Worm (Caenorhabditis elegans): Measurements from ENCODE around the gene sri-74.
"Not testable (repeated sequence)": the region's sequence is repeated elsewhere in the genome, so short reads cannot be mapped to it uniquely, and the experiment has no call there.

Gene sri-74

DNA sequence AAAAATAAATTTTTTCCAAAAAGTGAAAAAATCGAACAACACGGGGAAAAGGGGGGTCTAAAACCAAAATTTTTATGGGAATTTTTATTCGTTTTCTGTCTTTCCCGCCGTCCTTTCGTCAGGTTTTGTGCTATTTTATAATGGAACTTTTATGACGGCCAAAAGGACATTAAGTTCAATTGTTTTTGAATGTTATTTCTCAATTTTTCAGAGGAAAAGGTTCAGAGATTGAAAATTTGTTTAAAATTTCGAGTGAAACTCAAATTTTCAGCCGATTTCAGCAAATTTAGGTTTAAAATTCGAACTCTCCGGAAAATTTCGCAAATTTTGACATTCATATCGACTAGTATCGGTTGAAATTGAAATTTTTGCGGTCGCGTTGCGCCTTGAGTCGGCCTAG, 19.0 kb downstream of the sri-74 start, which contains the start of gene nep-18:
nep-18 (minus strand) TSS at position 101 of the 400 bp plus-strand sequence.
- no peak for TF ChIP-seq nhr-21 (tag; optimal IDR thresholded peaks at IDR 0.05)
- no peak for TF ChIP-seq nhr-23 (tag; optimal IDR thresholded peaks at IDR 0.05)
- TF ChIP-seq ama-1 (optimal IDR thresholded peaks at IDR 0.05) = no peak
- TF ChIP-seq elt-1 (tag; optimal IDR thresholded peaks at IDR 0.05) = no peak
- no peak for TF ChIP-seq egl-27 (tag; optimal IDR thresholded peaks at IDR 0.05)
- no peak for TF ChIP-seq unc-55 (GFP tag; optimal IDR thresholded peaks at IDR 0.05)
- TF ChIP-seq gmeb-1 (tag; optimal IDR thresholded peaks at IDR 0.05) = no peak
- TF ChIP-seq ZK546.5 (tag; optimal IDR thresholded peaks at IDR 0.05) = no peak
- no peak for TF ChIP-seq nhr-77 (tag; optimal IDR thresholded peaks at IDR 0.05)
- TF ChIP-seq alr-1 (tag; optimal IDR thresholded peaks at IDR 0.05) = no peak
- no peak for TF ChIP-seq ztf-11 (tag; optimal IDR thresholded peaks at IDR 0.05)
- TF ChIP-seq nhr-237 (tag; optimal IDR thresholded peaks at IDR 0.05) = no peak
- no peak for TF ChIP-seq dmd-4 (tag; optimal IDR thresholded peaks at IDR 0.05)
- no peak for TF ChIP-seq ztf-4 (tag; optimal IDR thresholded peaks at IDR 0.05)
- TF ChIP-seq F13H6.1 (tag; optimal IDR thresholded peaks at IDR 0.05) = no peak
- TF ChIP-seq nhr-11 (tag; optimal IDR thresholded peaks at IDR 0.05) = no peak
- no peak for TF ChIP-seq ztf-1 (GFP tag; conservative IDR thresholded peaks at IDR 0.05)

DNA sequence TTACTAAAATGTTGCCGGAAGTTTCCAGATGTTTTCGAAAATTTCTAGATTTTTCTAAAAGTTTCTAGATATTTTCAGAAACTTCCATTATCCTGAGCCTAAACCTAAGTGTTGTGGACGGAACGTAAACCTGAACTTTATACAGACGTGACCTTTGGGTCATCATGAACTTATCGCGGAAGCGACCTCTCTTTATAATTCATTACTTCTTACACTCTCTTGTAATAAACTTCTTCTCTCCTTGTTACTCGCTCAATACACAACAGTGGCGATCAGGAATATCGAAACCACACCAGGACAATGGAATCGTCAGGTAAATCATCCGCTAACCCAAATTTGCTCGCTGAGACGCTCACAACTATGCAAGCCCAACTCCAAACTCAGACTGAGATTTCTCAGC, 29.3 kb downstream of the sri-74 start, which contains the start of gene K02F6.1:
K02F6.1 (plus strand) TSS at position 301 of the 400 bp plus-strand sequence.
- not testable (repeated sequence) for TF ChIP-seq sma-9 (GFP tag; optimal IDR thresholded peaks at IDR 0.05); sma-9 (tag; optimal IDR thresholded peaks at IDR 0.05); nhr-129 (tag; optimal IDR thresholded peaks at IDR 0.05); lsy-2 (tag; optimal IDR thresholded peaks at IDR 0.05)

DNA sequence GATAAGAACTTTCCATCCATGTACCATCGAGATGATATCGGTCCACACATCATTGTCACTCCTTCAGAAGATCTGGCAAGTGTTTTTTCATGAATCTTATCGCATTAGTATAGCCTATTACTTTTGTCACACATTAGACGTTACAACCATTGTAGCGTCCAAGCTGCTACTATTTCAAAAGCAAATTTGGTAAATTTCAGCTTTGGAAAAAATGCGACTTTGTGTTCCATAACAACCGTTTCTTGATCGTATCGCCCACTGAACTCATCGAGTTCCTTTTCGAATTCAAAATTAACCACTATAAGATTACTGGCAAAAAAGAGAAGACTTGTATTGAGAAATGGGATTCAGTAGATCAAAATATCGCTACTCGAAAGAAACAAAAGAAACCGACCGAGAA, 29.9 kb downstream of the sri-74 start:
- no peak for TF ChIP-seq ztf-1 (GFP tag; conservative IDR thresholded peaks at IDR 0.05)
- TF ChIP-seq gmeb-1 (tag; optimal IDR thresholded peaks at IDR 0.05) = no peak
- no peak for TF ChIP-seq nhr-11 (tag; optimal IDR thresholded peaks at IDR 0.05)
- no peak for TF ChIP-seq ZK546.5 (tag; optimal IDR thresholded peaks at IDR 0.05)
- no peak for TF ChIP-seq mbf-1 (tag; optimal IDR thresholded peaks at IDR 0.05)
- no peak for TF ChIP-seq R02D3.7 (tag; optimal IDR thresholded peaks at IDR 0.05)
- no peak for TF ChIP-seq zag-1 (tag; optimal IDR thresholded peaks at IDR 0.05)
- TF ChIP-seq C34F6.9 (tag; optimal IDR thresholded peaks at IDR 0.05) = no peak
- TF ChIP-seq sem-4 (tag; optimal IDR thresholded peaks at IDR 0.05) = no peak
- no peak for TF ChIP-seq egl-27 (tag; optimal IDR thresholded peaks at IDR 0.05)
- no peak for TF ChIP-seq nhr-21 (tag; optimal IDR thresholded peaks at IDR 0.05)
- no peak for TF ChIP-seq Y55F3AM.14 (GFP tag; optimal IDR thresholded peaks at IDR 0.05)
- TF ChIP-seq snpc-4 (tag; optimal IDR thresholded peaks at IDR 0.05) = no peak

DNA sequence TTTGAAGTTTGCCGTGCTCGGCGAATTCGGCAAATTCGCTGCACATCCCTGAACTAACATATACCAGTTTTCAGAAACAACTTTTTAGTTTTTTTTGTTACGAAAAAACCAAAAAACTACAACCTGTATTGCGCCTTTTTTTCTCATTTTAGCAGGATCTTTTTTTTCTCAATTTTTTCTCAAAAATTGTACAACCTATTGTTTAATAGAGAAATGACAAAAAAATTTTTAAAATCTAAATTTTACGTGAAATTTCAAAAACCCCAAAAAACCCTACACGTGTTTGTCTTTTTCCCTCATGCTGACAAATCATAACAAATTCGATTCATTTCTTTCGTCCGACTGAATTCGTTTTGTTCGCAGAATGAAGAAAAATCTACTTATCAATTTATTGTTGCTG, 37.0 kb downstream of the sri-74 start, which contains the start of gene K02F6.3:
K02F6.3 (plus strand) TSS at position 301 of the 400 bp plus-strand sequence.
- TF ChIP-seq gmeb-1 (tag; optimal IDR thresholded peaks at IDR 0.05) (no peak), mdl-1 (tag; optimal IDR thresholded peaks at IDR 0.05) (no peak), Y55F3AM.14 (GFP tag; optimal IDR thresholded peaks at IDR 0.05) (no peak), elt-3 (tag; optimal IDR thresholded peaks at IDR 0.05) (no peak)

- TF ChIP-seq lin-39 (tag; optimal IDR thresholded peaks at IDR 0.05) = no peak
- TF ChIP-seq ztf-1 (GFP tag; conservative IDR thresholded peaks at IDR 0.05) = no peak
- TF ChIP-seq R02D3.7 (tag; optimal IDR thresholded peaks at IDR 0.05) = no peak
- no peak for TF ChIP-seq mbf-1 (tag; optimal IDR thresholded peaks at IDR 0.05)
- no peak for TF ChIP-seq fos-1 (tag; optimal IDR thresholded peaks at IDR 0.05)
- TF ChIP-seq aly-2 (tag; optimal IDR thresholded peaks at IDR 0.05) = no peak
- TF ChIP-seq ceh-82 (tag; optimal IDR thresholded peaks at IDR 0.05) = no peak
- TF ChIP-seq lin-11 (tag; optimal IDR thresholded peaks at IDR 0.05) = no peak
- TF ChIP-seq sma-3 (GFP tag; optimal IDR thresholded peaks at IDR 0.05) = no peak
- no peak for TF ChIP-seq lin-13 (GFP tag; optimal IDR thresholded peaks at IDR 0.05)
- no peak for TF ChIP-seq nhr-21 (tag; optimal IDR thresholded peaks at IDR 0.05)
- no peak for TF ChIP-seq lsy-2 (tag; optimal IDR thresholded peaks at IDR 0.05)
- no peak for TF ChIP-seq dmd-4 (tag; optimal IDR thresholded peaks at IDR 0.05)
- TF ChIP-seq nhr-23 (tag; optimal IDR thresholded peaks at IDR 0.05) = no peak
- TF ChIP-seq unc-39 (tag; optimal IDR thresholded peaks at IDR 0.05) = no peak
- no peak for TF ChIP-seq Y55F3AM.14 (GFP tag; optimal IDR thresholded peaks at IDR 0.05)
- no peak for TF ChIP-seq mdl-1 (tag; optimal IDR thresholded peaks at IDR 0.05)
- TF ChIP-seq mab-5 (tag; optimal IDR thresholded peaks at IDR 0.05) = no peak
Observed at ce11 chrII:2538194-2538593, 44.8 kb downstream of the sri-74 start, which contains the start of gene K02F6.4. Gene K02F6.4 (plus strand): TSS chrII:2538494.

Data from whole organism, L2 larva.